Fruit fly (Drosophila melanogaster) whole organism, embryonic: ENCODE data around the gene alphaTub67C.

Experiments
- Awh ChIP-seq: fragments of 200-800 bp; sonication (Bioruptor generic); IDR thresholded peaks from 2 replicates; pipeline ENCODE4, ENCODE4 v1.3.6; 2022; ENCODE audit warnings: missing biosample characterization, missing genetic modification characterization
- CG10209 ChIP-seq: fragments of 200-800 bp; sonication (Bioruptor generic); optimal IDR thresholded peaks from 3 replicates; lab custom pipeline; 2017; ENCODE audit warnings: missing biosample characterization, mild to moderate bottlenecking, missing genetic modification characterization, missing genetic modification reagents
- CG10321 ChIP-seq: fragments of 200-800 bp; sonication (Bioruptor generic); IDR thresholded peaks from 2 replicates; pipeline ENCODE4 v1.3.6; 2022; ENCODE audit warnings: missing biosample characterization, missing genetic modification characterization
- CG10366 ChIP-seq: fragments of 200-800 bp; sonication (Bioruptor generic); IDR thresholded peaks from 2 replicates; pipeline ENCODE4 v1.3.6; 2022; ENCODE audit warnings: missing biosample characterization, missing genetic modification characterization
- CG12236 ChIP-seq: fragments of 200-800 bp; sonication (Bioruptor generic); optimal IDR thresholded peaks from 2 replicates; lab custom pipeline; 2016; ENCODE audit warnings: missing biosample characterization, missing genetic modification characterization
- CG14710 ChIP-seq: fragments of 200-800 bp; sonication (Bioruptor generic); optimal IDR thresholded peaks from 3 replicates; lab custom pipeline; 2019; ENCODE audit warnings: missing biosample characterization, mild to moderate bottlenecking, missing genetic modification characterization, moderate library complexity
- CG14860 ChIP-seq: fragments of 200-800 bp; sonication (Bioruptor generic); IDR thresholded peaks from 3 replicates; pipeline ENCODE4 v1.3.6; 2022; ENCODE audit warnings: missing biosample characterization, missing genetic modification characterization; ENCODE audit not compliant: partially characterized antibody
- CG15514 ChIP-seq: fragments of 200-800 bp; sonication (Bioruptor generic); optimal IDR thresholded peaks from 3 replicates; lab custom pipeline; 2017; ENCODE audit warnings: missing biosample characterization, missing genetic modification characterization, mild to moderate bottlenecking, moderate library complexity, missing genetic modification reagents
- CG16813 ChIP-seq: fragments of 200-800 bp; sonication (Bioruptor generic); IDR thresholded peaks from 3 replicates; pipeline ENCODE4 v1.3.6; 2022; ENCODE audit warnings: missing biosample characterization, missing genetic modification characterization; ENCODE audit not compliant: partially characterized antibody
- CG2116 ChIP-seq: fragments of 200-800 bp; sonication (Bioruptor generic); optimal IDR thresholded peaks from 3 replicates; lab custom pipeline; 2018; ENCODE audit warnings: missing biosample characterization, mild to moderate bottlenecking, missing genetic modification characterization
- CG32767 ChIP-seq: fragments of 200-800 bp; sonication (Bioruptor generic); IDR thresholded peaks from 2 replicates; pipeline ENCODE4 v1.3.6; 2022; ENCODE audit warnings: missing biosample characterization, missing genetic modification characterization
- CG7963 ChIP-seq: fragments of 200-800 bp; sonication (Bioruptor generic); IDR thresholded peaks from 3 replicates; pipeline ENCODE4 v1.3.6; 2022; ENCODE audit warnings: missing biosample characterization, missing genetic modification characterization; ENCODE audit not compliant: partially characterized antibody
- CG7987 ChIP-seq: fragments of 200-800 bp; sonication (Bioruptor generic); optimal IDR thresholded peaks from 2 replicates; lab custom pipeline; 2018; ENCODE audit warnings: missing biosample characterization, mild to moderate bottlenecking, missing genetic modification characterization, moderate library complexity
- CG9437 ChIP-seq: fragments of 200-800 bp; sonication (Bioruptor generic); optimal IDR thresholded peaks from 2 replicates; lab custom pipeline; 2018; ENCODE audit warnings: missing biosample characterization, mild to moderate bottlenecking, missing genetic modification characterization
- CoRest ChIP-seq: fragments of 200-800 bp; sonication (Bioruptor generic); optimal IDR thresholded peaks from 3 replicates; lab custom pipeline; 2018; ENCODE audit warnings: missing biosample characterization, mild to moderate bottlenecking, missing genetic modification characterization, moderate library complexity
- Dll ChIP-seq: fragments of 200-800 bp; sonication (Bioruptor generic); IDR thresholded peaks from 4 replicates; pipeline ENCODE4 v1.3.6; 2022; ENCODE audit warnings: missing biosample characterization, missing genetic modification characterization; ENCODE audit not compliant: partially characterized antibody
- E2f1 ChIP-seq: fragments of 200-800 bp; sonication (Bioruptor generic); IDR thresholded peaks from 2 replicates; pipeline ENCODE4 v1.3.6; 2022; ENCODE audit warnings: missing biosample characterization, missing genetic modification characterization
- HLH4C ChIP-seq: fragments of 200-800 bp; sonication (Bioruptor generic); IDR thresholded peaks from 3 replicates; pipeline ENCODE4 v1.3.6; 2022; ENCODE audit warnings: missing biosample characterization, missing genetic modification characterization; ENCODE audit not compliant: partially characterized antibody
- Hey ChIP-seq: fragments of 200-800 bp; sonication (Bioruptor generic); optimal IDR thresholded peaks from 3 replicates; lab custom pipeline; 2018; ENCODE audit warnings: missing biosample characterization, mild to moderate bottlenecking, missing genetic modification characterization
- Hmx ChIP-seq: fragments of 200-800 bp; sonication (Bioruptor generic); optimal IDR thresholded peaks from 2 replicates; lab custom pipeline; 2016; ENCODE audit warnings: missing biosample characterization, missing genetic modification characterization
- MBD-R2 ChIP-seq: fragments of 200-800 bp; sonication (Bioruptor generic); IDR thresholded peaks from 2 replicates; pipeline ENCODE4 v1.3.6; 2022; ENCODE audit warnings: missing biosample characterization, missing genetic modification characterization
- Myb ChIP-seq: fragments of 200-800 bp; sonication (Bioruptor generic); optimal IDR thresholded peaks from 2 replicates; lab custom pipeline; 2016; ENCODE audit warnings: missing biosample characterization, missing genetic modification characterization
- Nf-YA ChIP-seq: fragments of 200-800 bp; sonication (Bioruptor generic); IDR thresholded peaks from 2 replicates; pipeline ENCODE4 v1.3.6; 2022; ENCODE audit warnings: missing biosample characterization, missing genetic modification characterization
- Nf-YC ChIP-seq: fragments of 200-800 bp; optimal IDR thresholded peaks from 3 replicates; lab custom pipeline; 2019; ENCODE audit warnings: missing biosample characterization, mild to moderate bottlenecking, missing genetic modification characterization, moderate library complexity
- Six4 ChIP-seq: fragments of 200-800 bp; sonication (Bioruptor generic); optimal IDR thresholded peaks from 2 replicates; lab custom pipeline; 2016; ENCODE audit warnings: missing biosample characterization, missing genetic modification characterization
- Sry-δ ChIP-seq: fragments of 200-800 bp; sonication (Bioruptor generic); optimal IDR thresholded peaks from 2 replicates; lab custom pipeline; 2016; ENCODE audit warnings: missing biosample characterization, missing genetic modification characterization
- TFAM ChIP-seq: fragments of 200-800 bp; sonication (Bioruptor generic); optimal IDR thresholded peaks from 2 replicates; lab custom pipeline; 2017; ENCODE audit warnings: missing biosample characterization, missing genetic modification characterization, inconsistent platforms
- Vsx1 ChIP-seq: fragments of 200-800 bp; sonication (Bioruptor generic); optimal IDR thresholded peaks from 2 replicates; lab custom pipeline; 2017; ENCODE audit warnings: missing biosample characterization, mild to moderate bottlenecking, missing genetic modification characterization, missing genetic modification reagents
- al ChIP-seq: fragments of 200-800 bp; sonication (Bioruptor generic); IDR thresholded peaks from 2 replicates; pipeline ENCODE4 v1.3.6; 2022; ENCODE audit warnings: missing biosample characterization, missing genetic modification characterization
- ato ChIP-seq: fragments of 200-800 bp; sonication (Bioruptor generic); IDR thresholded peaks from 2 replicates; pipeline ENCODE4 v1.3.6; 2022; ENCODE audit warnings: missing biosample characterization, missing genetic modification characterization; ENCODE audit not compliant: partially characterized antibody
- cg ChIP-seq: fragments of 200-800 bp; sonication (Bioruptor generic); optimal IDR thresholded peaks from 3 replicates; lab custom pipeline; 2019; ENCODE audit warnings: missing biosample characterization, mild to moderate bottlenecking, missing genetic modification characterization, moderate library complexity
- chm ChIP-seq: fragments of 200-800 bp; sonication (Bioruptor generic); IDR thresholded peaks from 2 replicates; pipeline ENCODE4 v1.3.6; 2022; ENCODE audit warnings: missing biosample characterization, missing genetic modification characterization
- her ChIP-seq: fragments of 200-800 bp; sonication (Bioruptor generic); optimal IDR thresholded peaks from 2 replicates; lab custom pipeline; 2016; ENCODE audit warnings: missing biosample characterization, missing genetic modification characterization
- insv ChIP-seq, 2 experiments: fragments of 200-800 bp; sonication (Bioruptor generic); optimal IDR thresholded peaks; 3 replicates each; lab custom pipeline; 2016 to 2018; ENCODE audit warnings: missing biosample characterization in 2 of 2, missing genetic modification characterization in 2 of 2
- lola ChIP-seq, 3 experiments: fragments of >200 bp in 2 of 3; fragments of 200-800 bp in 1 of 3; sonication (Bioruptor generic) in 1 of 3; optimal IDR thresholded peaks; 2 replicates each; lab custom pipeline; 2017 to 2019; ENCODE audit warnings: missing biosample characterization in 3 of 3, missing genetic modification characterization in 3 of 3, mild to moderate bottlenecking in 1 of 3, moderate library complexity in 1 of 3
- nerfin-2 ChIP-seq: fragments of 200-800 bp; sonication (Bioruptor generic); IDR thresholded peaks from 2 replicates; pipeline ENCODE4 v1.3.6; 2022; ENCODE audit warnings: missing biosample characterization, missing genetic modification characterization; ENCODE audit not compliant: partially characterized antibody
- nmo ChIP-seq: fragments of 200-800 bp; sonication (Bioruptor generic); optimal IDR thresholded peaks from 2 replicates; lab custom pipeline; 2018; ENCODE audit warnings: missing biosample characterization, mild to moderate bottlenecking, missing genetic modification characterization, moderate library complexity
- nom ChIP-seq: fragments of 200-800 bp; sonication (Bioruptor generic); optimal IDR thresholded peaks from 2 replicates; lab custom pipeline; 2017; ENCODE audit warnings: missing biosample characterization, missing genetic modification characterization, mild to moderate bottlenecking, moderate library complexity, missing genetic modification reagents
- phol ChIP-seq: fragments of 200-800 bp; sonication (Bioruptor generic); optimal IDR thresholded peaks from 3 replicates; lab custom pipeline; 2018; ENCODE audit warnings: missing biosample characterization, mild to moderate bottlenecking, missing genetic modification characterization, moderate library complexity
- pita ChIP-seq: fragments of 200-800 bp; sonication (Bioruptor generic); optimal IDR thresholded peaks from 2 replicates; lab custom pipeline; 2017; ENCODE audit warnings: missing biosample characterization, mild to moderate bottlenecking, missing genetic modification characterization
- psq ChIP-seq: fragments of 200-800 bp; sonication (Bioruptor generic); optimal IDR thresholded peaks from 2 replicates; lab custom pipeline; 2017; ENCODE audit warnings: missing biosample characterization, missing genetic modification characterization
- repo ChIP-seq: fragments of 200-800 bp; sonication (Bioruptor generic); optimal IDR thresholded peaks from 2 replicates; lab custom pipeline; 2016; ENCODE audit warnings: missing biosample characterization, missing genetic modification characterization
- sd ChIP-seq: fragments of 200-800 bp; sonication (Bioruptor generic); optimal IDR thresholded peaks from 3 replicates; lab custom pipeline; 2018; ENCODE audit warnings: missing biosample characterization, mild to moderate bottlenecking, missing genetic modification characterization, moderate library complexity
- sens ChIP-seq: fragments of 200-800 bp; sonication (Bioruptor generic); peaks from one replicate; lab custom pipeline; 2016; ENCODE audit warnings: missing biosample characterization, missing genetic modification characterization
- tna ChIP-seq: fragments of 200-800 bp; sonication (Bioruptor generic); IDR thresholded peaks from 2 replicates; pipeline ENCODE4 v1.3.6; 2022; ENCODE audit warnings: missing biosample characterization, missing genetic modification characterization; ENCODE audit not compliant: partially characterized antibody
- trem ChIP-seq: fragments of 200-800 bp; optimal IDR thresholded peaks from 3 replicates; lab custom pipeline; 2019; ENCODE audit warnings: missing biosample characterization, mild to moderate bottlenecking, missing genetic modification characterization, moderate library complexity
- vvl ChIP-seq: fragments of 200-800 bp; sonication (Bioruptor generic); IDR thresholded peaks from 2 replicates; pipeline ENCODE4 v1.3.6; 2022; ENCODE audit warnings: missing biosample characterization, missing genetic modification characterization
- zen ChIP-seq: fragments of 200-800 bp; sonication (Bioruptor generic); optimal IDR thresholded peaks from 3 replicates; lab custom pipeline; 2018; ENCODE audit warnings: missing biosample characterization, mild to moderate bottlenecking, missing genetic modification characterization, moderate library complexity
- zfh1 ChIP-seq: fragments of 200-800 bp; sonication (Bioruptor generic); IDR thresholded peaks from 3 replicates; pipeline ENCODE4 v1.3.6; 2022; ENCODE audit warnings: missing biosample characterization, missing genetic modification characterization

alphaTub67C gene

DNA sequence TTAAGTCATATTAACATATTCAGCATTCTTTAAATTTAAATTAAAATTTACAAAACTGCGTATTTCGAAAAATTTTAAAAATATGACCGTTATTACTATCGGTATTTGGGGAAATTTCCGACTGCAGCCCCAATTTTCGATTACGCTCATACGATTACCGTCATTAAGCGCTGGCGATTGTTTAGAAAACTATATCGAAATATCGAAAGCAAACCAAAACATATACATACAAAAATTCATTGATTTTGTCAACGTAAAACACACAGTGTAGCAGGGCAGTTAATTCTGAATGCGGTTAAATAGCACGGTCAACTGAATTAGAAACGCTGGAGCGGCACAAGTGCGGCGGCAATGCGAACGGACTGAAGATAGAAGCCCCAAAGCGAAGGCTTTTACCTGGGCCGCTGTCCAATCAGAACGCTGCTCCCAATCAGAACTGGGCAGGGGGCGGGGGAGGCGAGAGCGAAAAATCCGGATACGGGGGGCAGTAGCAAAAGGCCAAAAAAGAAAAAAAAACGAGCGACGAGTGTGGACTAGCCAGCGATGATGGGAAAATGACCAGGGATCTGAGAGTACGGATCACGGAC, 23.2 kb downstream of the alphaTub67C start, which contains the start of gene CG16711 (continued):
- TF ChIP-seq Nf-YC (tag; lab: Kevin White, UChicago) (peak; percentile 97), CG10321 (GFP tag; lab: Robert Waterston, UW) (no peak), CG14710 (tag; lab: Kevin White, UChicago) (peak; percentile 14), CG7963 (GFP tag; lab: Robert Waterston, UW) (peak; percentile 90), trem (tag; lab: Kevin White, UChicago) (peak; percentile 14), her (no peak), Nf-YA (0 out of 2 replicates have a peak, but pooled peaks have one; percentile 6), ato (peak; percentile 93), zen (tag; lab: Kevin White, UChicago) (peak; percentile 21), nmo (GFP tag; lab: Kevin White, UChicago) (no peak), Six4 (GFP tag; lab: Kevin White, UChicago) (no peak), cg (peak; percentile 58), nom (GFP tag; lab: Kevin White, UChicago) (no peak), Sry-δ (peak; percentile 76), vvl (GFP tag; lab: Robert Waterston, UW) (peak; percentile 30; the same call in 1 of the 2 replicates), nerfin-2 (GFP tag; lab: Robert Waterston, UW) (peak; percentile 95), Awh (no peak), pita (GFP tag; lab: Kevin White, UChicago) (no peak), CG7987 (GFP tag; lab: Kevin White, UChicago) (no peak), psq (GFP tag; lab: Kevin White, UChicago) (no peak), MBD-R2 (GFP tag; lab: Robert Waterston, UW) (peak; percentile 71; the same call in 1 of the 2 replicates), TFAM (GFP tag; lab: Kevin White, UChicago) (no peak), insv (GFP tag; optimal IDR thresholded peaks at IDR 0.05; lab: Kevin White, UChicago) (peak; percentile 62 to 91), sens (GFP tag; lab: Kevin White, UChicago) (peak; percentile 86), HLH4C (GFP tag; lab: Robert Waterston, UW) (peak; percentile 96), Hmx (no peak), tna (GFP tag; lab: Robert Waterston, UW) (peak; percentile 96), al (GFP tag; lab: Robert Waterston, UW) (no peak), CG10209 (GFP tag; lab: Kevin White, UChicago) (no peak), phol (tag; lab: Kevin White, UChicago) (peak; percentile 11), chm (GFP tag; lab: Robert Waterston, UW) (no peak), CG16813 (peak; percentile 87), Vsx1 (no peak), CG32767 (peak; percentile 87), lola (GFP tag; optimal IDR thresholded peaks at IDR 0.05; lab: Kevin White, UChicago) (no peak), Myb (peak; percentile 95), CG15514 (GFP tag; lab: Kevin White, UChicago) (peak; percentile 45), Hey (tag; lab: Kevin White, UChicago) (no peak), CG9437 (GFP tag; lab: Kevin White, UChicago) (no peak), sd (tag; lab: Kevin White, UChicago) (no peak), E2f1 (GFP tag; lab: Robert Waterston, UW) (no peak), CG12236 (GFP tag; lab: Kevin White, UChicago) (no peak), CG2116 (peak; percentile 92), CG14860 (GFP tag; lab: Robert Waterston, UW) (peak; percentile 90), CoRest (tag; lab: Kevin White, UChicago) (peak; percentile 69), CG10366 (GFP tag; lab: Robert Waterston, UW) (no peak), repo (GFP tag; lab: Kevin White, UChicago) (no peak), zfh1 (0 out of 3 replicates have a peak, but pooled peaks have one; percentile 21), Dll (GFP tag; lab: Robert Waterston, UW) (peak; percentile 94)
